Worm (Caenorhabditis elegans): Measurements from ENCODE around the gene F55A11.4.

- TF ChIP-seq tbx-2 (tag; optimal IDR thresholded peaks at IDR 0.05) (no peak), fos-1 (tag; optimal IDR thresholded peaks at IDR 0.05) (no peak), lsy-2 (tag; optimal IDR thresholded peaks at IDR 0.05) (no peak), sox-4 (tag; optimal IDR thresholded peaks at IDR 0.05) (no peak), grh-1 (GFP tag; IDR thresholded peaks at IDR 0.05) (no peak), skn-1 (tag; optimal IDR thresholded peaks at IDR 0.05) (no peak), snpc-4 (tag; optimal IDR thresholded peaks at IDR 0.05) (no peak), zag-1 (tag; optimal IDR thresholded peaks at IDR 0.05) (no peak), jun-1 (tag; optimal IDR thresholded peaks at IDR 0.05) (no peak), dpl-1 (GFP tag; optimal IDR thresholded peaks at IDR 0.05) (no peak)
Measured at ce11 chrV:11798320-11798719, 28.1 kb downstream of the F55A11.4 start.

All from whole organism, L1 larva.